Worm (Caenorhabditis elegans) whole organism, L2 larva: ENCODE results near the gene swip-10.

Experiments
- alr-1 ChIP-seq: fragments of 150-350 bp; optimal IDR thresholded peaks from 2 replicates; lab custom pipeline; 2014; ENCODE audit warnings: missing biosample characterization, missing genetic modification characterization
- ama-1 ChIP-seq: fragments of 150-350 bp; optimal IDR thresholded peaks from 2 replicates; lab custom pipeline; 2018; ENCODE audit warnings: inconsistent platforms
- blmp-1 ChIP-seq: sonication (generic microtip); optimal IDR thresholded peaks from 2 replicates; lab custom pipeline; 2017; ENCODE audit warnings: missing genetic modification characterization, mild to moderate bottlenecking, missing compliant biosample characterization, antibody characterized with exemption, moderate library complexity; ENCODE audit not compliant: insufficient read depth
- elt-1 ChIP-seq: fragments of 150-350 bp; optimal IDR thresholded peaks from 2 replicates; lab custom pipeline; 2014; ENCODE audit warnings: missing biosample characterization, missing genetic modification characterization
- lin-11 ChIP-seq: fragments of 150-350 bp; sonication (generic microtip); optimal IDR thresholded peaks from 2 replicates; lab custom pipeline; 2014; ENCODE audit warnings: missing biosample characterization, missing genetic modification characterization, inconsistent platforms, mixed read lengths
- mdl-1 ChIP-seq, 2 experiments: fragments of 150-350 bp in 1 of 2; sonication (generic microtip) in 1 of 2; optimal IDR thresholded peaks; 2 replicates each; lab custom pipeline; 2017; ENCODE audit warnings: missing biosample characterization in 2 of 2, missing genetic modification characterization in 2 of 2

DNA sequence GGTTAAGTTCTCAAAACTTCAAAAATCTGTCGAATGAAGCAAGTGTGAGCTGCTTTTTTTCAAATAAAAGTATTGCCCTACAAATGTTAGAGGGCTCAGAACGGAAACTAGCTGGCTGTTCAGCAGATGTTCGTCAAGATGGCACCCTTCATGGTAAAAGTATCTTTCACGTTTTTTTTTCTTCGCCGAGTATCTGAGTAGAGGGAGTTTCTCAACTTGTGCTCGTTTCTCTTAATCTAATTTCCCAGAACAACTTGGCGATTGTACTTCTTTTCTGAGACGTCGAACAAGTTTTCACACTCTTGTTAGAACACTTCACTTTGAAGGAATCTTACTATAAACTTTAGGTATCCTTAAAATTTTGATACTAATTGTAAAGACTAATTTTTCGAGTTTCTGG lies 30.3 kb downstream of the swip-10 start:
- no peak for TF ChIP-seq ama-1 (lab: Kevin White, UChicago)
- TF ChIP-seq blmp-1 = no peak
- no peak for TF ChIP-seq mdl-1 (tag; optimal IDR thresholded peaks at IDR 0.05; lab: Kevin White, UChicago)
- no peak for TF ChIP-seq lin-11 (tag; lab: Kevin White, UChicago)
- TF ChIP-seq elt-1 (tag; lab: Kevin White, UChicago) = no peak
- TF ChIP-seq alr-1 (tag; lab: Kevin White, UChicago) = no peak
